Worm (Caenorhabditis elegans) whole organism, L3 larva: ENCODE data around the gene phf-33.

Source experiments
- egl-5 ChIP-seq: fragments of 150-350 bp; optimal IDR thresholded peaks from 2 replicates; lab custom pipeline; 2017; ENCODE audit warnings: missing biosample characterization, missing genetic modification reagents, missing genetic modification characterization, inconsistent platforms
- fos-1 ChIP-seq: fragments of 150-350 bp; optimal IDR thresholded peaks from 2 replicates; lab custom pipeline; 2014; ENCODE audit warnings: missing biosample characterization, missing genetic modification characterization
- lsy-12 ChIP-seq: sonication (generic microtip); optimal IDR thresholded peaks from 2 replicates; lab custom pipeline; 2016; ENCODE audit warnings: mild to moderate bottlenecking, missing genetic modification characterization, missing compliant biosample characterization
- nfya-1 ChIP-seq: sonication (generic microtip); optimal IDR thresholded peaks from 2 replicates; lab custom pipeline; 2017; ENCODE audit warnings: missing genetic modification characterization, mild to moderate bottlenecking, missing compliant biosample characterization, antibody characterized with exemption, moderate library complexity; ENCODE audit not compliant: insufficient read depth
- nhr-237 ChIP-seq: fragments of 150-350 bp; optimal IDR thresholded peaks from 2 replicates; lab custom pipeline; 2014; ENCODE audit warnings: missing biosample characterization, missing genetic modification characterization

ce11 chrX:13283462-13283861 lies 4.7 kb upstream of the phf-33 start:
- TF ChIP-seq fos-1 (no peak), egl-5 (no peak), lsy-12 (tag; lab: Kevin White, UChicago) (no peak), nhr-237 (no peak), nfya-1 (no peak)
